Worm (Caenorhabditis elegans) whole organism, early embryonic: ENCODE data around the gene msp-142.

Experiments used
- B0310.2 ChIP-seq: sonication (generic microtip); optimal IDR thresholded peaks from 2 replicates; lab custom pipeline; 2016; ENCODE audit warnings: mild to moderate bottlenecking, missing genetic modification characterization, missing compliant biosample characterization
- ama-1 ChIP-seq: fragments of 150-350 bp; optimal IDR thresholded peaks from 2 replicates; lab custom pipeline; 2014
- ets-7 ChIP-seq: sonication (generic microtip); optimal IDR thresholded peaks from 2 replicates; lab custom pipeline; 2016; ENCODE audit warnings: missing genotype, missing genetic modification characterization, missing compliant biosample characterization
- flt-1 ChIP-seq: fragments of 200-800 bp; sonication (Bioruptor generic); IDR thresholded peaks from 2 replicates; pipeline ENCODE4 v1.3.6; 2022; ENCODE audit warnings: missing genetic modification characterization, missing compliant biosample characterization
- hmbx-1 ChIP-seq: sonication (generic microtip); optimal IDR thresholded peaks from 2 replicates; lab custom pipeline; 2016; ENCODE audit warnings: mild to moderate bottlenecking, missing genetic modification characterization, missing compliant biosample characterization
- hmg-4 ChIP-seq: fragments of 200-800 bp; sonication (Bioruptor generic); optimal IDR thresholded peaks from 2 replicates; lab custom pipeline; 2018; ENCODE audit warnings: mild to moderate bottlenecking, missing genetic modification characterization, missing compliant biosample characterization
- pes-1 ChIP-seq: fragments of 200-800 bp; sonication (Bioruptor generic); IDR thresholded peaks from 2 replicates; pipeline ENCODE4 v1.3.6; 2022; ENCODE audit warnings: missing genetic modification reagents, missing genetic modification characterization, missing compliant biosample characterization
- scrt-1 ChIP-seq: fragments of 200-800 bp; sonication (Bioruptor generic); IDR thresholded peaks from 2 replicates; pipeline ENCODE4 v1.3.6; 2022; ENCODE audit warnings: missing genetic modification characterization, missing compliant biosample characterization
- tbx-37 ChIP-seq: fragments of 200-800 bp; sonication (Bioruptor generic); conservative IDR thresholded peaks from 2 replicates; pipeline ENCODE4 v1.3.6; 2022; ENCODE audit warnings: missing genetic modification reagents, missing genetic modification characterization, missing compliant biosample characterization
- tra-4 ChIP-seq: sonication (generic microtip); optimal IDR thresholded peaks from 2 replicates; lab custom pipeline; 2017; ENCODE audit warnings: missing genetic modification characterization, missing compliant biosample characterization

DNA sequence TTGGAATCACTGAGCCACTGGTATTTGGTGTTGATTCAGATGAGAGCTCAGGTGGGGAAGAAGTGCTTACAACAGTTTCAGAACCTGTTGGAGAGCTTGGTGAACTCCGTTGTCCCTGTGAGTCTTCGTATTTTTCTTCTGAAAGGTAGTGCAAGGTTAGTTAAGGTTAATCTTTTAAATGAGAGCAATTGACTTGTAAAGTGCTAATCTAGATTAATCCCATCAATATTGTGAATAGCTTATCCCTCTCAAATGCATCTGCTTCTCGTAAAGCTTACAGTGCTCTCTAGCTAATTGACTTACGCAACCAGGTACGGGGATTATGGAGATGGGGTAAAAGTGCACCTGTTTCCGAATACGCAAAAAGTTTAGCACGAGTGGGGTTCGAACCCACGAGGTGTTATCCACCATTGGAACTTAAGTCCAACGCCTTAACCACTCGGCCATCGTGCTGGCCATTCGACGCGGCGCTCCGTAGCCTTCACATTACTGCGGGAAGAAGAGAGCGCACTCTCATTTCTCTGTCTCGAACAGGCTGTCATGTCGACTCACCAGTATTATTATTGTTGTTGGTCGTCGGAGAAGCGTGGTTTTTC, 25.1 kb upstream of the msp-142 start:
- peak; percentile 78 for TF ChIP-seq pes-1 (GFP tag; lab: Robert Waterston, UW)
- TF ChIP-seq tra-4, result no peak
- TF ChIP-seq B0310.2, result peak; percentile 47
- TF ChIP-seq ama-1 (lab: Kevin White, UChicago), result no peak
- no peak for TF ChIP-seq ets-7 (tag; lab: Kevin White, UChicago)
- TF ChIP-seq hmg-4 (GFP tag; lab: Kevin White, UChicago), result peak; percentile 62
- peak; percentile 64 for TF ChIP-seq tbx-37 (GFP tag; lab: Robert Waterston, UW)
- no peak for TF ChIP-seq hmbx-1 (tag; lab: Kevin White, UChicago)
- TF ChIP-seq flt-1, result peak; percentile 56; the same call in 1 of the 2 replicates
- TF ChIP-seq scrt-1 (GFP tag; lab: Robert Waterston, UW), result peak; percentile 75
